Worm (Caenorhabditis elegans): ENCODE measurements around the gene mes-4.

mes-4 gene

DNA sequence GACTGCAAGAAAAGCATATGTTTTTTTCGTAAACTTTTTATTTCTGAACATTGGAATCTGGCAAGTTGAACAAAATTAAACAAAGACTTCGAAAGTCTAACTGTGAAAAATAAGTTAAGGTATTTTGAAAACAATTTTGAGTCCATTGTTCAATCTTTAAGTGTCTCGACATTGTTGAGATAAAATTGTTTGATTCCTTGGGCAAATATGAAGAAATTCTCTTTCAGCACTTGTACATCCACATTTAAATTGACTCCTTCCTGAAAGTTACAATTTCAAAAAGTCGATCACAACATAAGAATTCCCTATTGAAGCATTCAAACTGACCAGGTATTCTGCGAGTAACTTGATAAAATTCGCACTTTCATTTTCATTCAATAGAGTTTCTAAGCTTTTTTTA, 21.3 kb downstream of the mes-4 start:
- TF ChIP-seq ztf-4 (tag; optimal IDR thresholded peaks at IDR 0.05) (peak; percentile 17), hlh-4 (tag; optimal IDR thresholded peaks at IDR 0.05) (no peak)

DNA sequence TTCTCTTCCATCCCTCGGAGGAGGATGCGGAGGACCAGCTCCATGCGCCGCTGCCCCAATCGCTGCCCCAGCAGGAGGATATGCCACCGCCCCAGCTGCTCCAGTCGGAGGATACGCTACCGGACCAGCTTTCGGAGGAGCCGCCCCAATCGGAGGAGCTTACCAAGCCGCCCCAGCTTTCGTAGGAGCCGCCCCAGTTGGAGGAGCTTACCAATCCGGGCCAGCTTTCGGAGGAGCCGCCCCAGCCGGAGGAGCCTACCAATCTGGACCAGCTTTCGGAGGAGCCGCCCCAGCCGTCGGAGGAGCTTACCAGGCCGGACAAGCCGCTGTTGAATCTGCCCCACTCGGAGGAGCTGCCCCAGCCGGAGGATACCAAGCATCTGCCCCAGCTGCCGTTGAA, 21.9 kb downstream of the mes-4 start:
- TF ChIP-seq ceh-8 (GFP tag; optimal IDR thresholded peaks at IDR 0.05) (peak; percentile 71), nhr-237 (tag; optimal IDR thresholded peaks at IDR 0.05) (no peak)

ce11 chrV:13414585-13414984, 22.8 kb downstream of the mes-4 start, which contains the start of gene cut-2:
Gene cut-2, plus strand, starts transcription at chrV:13414949.
- TF ChIP-seq mdl-1 (tag; optimal IDR thresholded peaks at IDR 0.05) (no peak), nhr-85 (tag) (peak; percentile 35), blmp-1 (tag; optimal IDR thresholded peaks at IDR 0.05) (peak; percentile 63)

DNA sequence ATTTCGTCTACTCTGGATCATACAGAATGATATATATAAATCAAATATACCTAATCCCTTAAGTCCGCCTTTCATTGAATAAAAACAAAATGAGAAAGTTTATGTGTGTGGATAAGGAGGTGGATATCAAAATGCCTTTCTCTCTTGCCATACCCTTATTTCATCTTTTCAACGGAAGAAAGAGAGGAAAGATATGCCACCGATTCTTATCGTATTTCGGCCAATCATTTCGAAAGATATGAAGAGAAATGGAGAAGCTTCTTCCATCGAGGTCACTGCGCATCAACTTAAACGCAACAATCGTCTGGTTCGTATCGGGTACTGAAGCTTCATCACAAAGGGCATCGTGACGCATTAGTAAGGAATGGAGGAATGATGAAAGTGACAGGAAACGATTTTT, 24.0 kb downstream of the mes-4 start:
- TF ChIP-seq ceh-88 (GFP tag; IDR thresholded peaks at IDR 0.05) (no peak), elt-3 (tag; optimal IDR thresholded peaks at IDR 0.05) (peak in 2 of 6 experiments; percentile 11 to 42), nhr-12 (tag; optimal IDR thresholded peaks at IDR 0.05) (no peak), ztf-4 (tag; optimal IDR thresholded peaks at IDR 0.05) (peak; percentile 19), blmp-1 (tag; optimal IDR thresholded peaks at IDR 0.05) (peak; percentile 83), mep-1 (tag; optimal IDR thresholded peaks at IDR 0.05) (peak; percentile 21)

- TF ChIP-seq elt-3 (tag; optimal IDR thresholded peaks at IDR 0.05): no peak
- peak; percentile 15 for TF ChIP-seq jun-1 (tag; optimal IDR thresholded peaks at IDR 0.05)
- TF ChIP-seq nhr-90 (tag; optimal IDR thresholded peaks at IDR 0.05; ENCODE audit: poor library complexity): no peak
- no peak for TF ChIP-seq hpl-2 (GFP tag; optimal IDR thresholded peaks at IDR 0.05)
- no peak for TF ChIP-seq ceh-88 (GFP tag; IDR thresholded peaks at IDR 0.05)
- no peak for TF ChIP-seq ces-1 (GFP tag; optimal IDR thresholded peaks at IDR 0.05)
- TF ChIP-seq ama-1 (optimal IDR thresholded peaks at IDR 0.05): no peak
- peak; percentile 70 for TF ChIP-seq ztf-4 (tag; optimal IDR thresholded peaks at IDR 0.05)
- no peak for TF ChIP-seq lin-14 (GFP tag; optimal IDR thresholded peaks at IDR 0.05)
These were observed 25.4 kb downstream of the mes-4 start for ce11 chrV:13411992-13412298.

- TF ChIP-seq egl-13 (tag; optimal IDR thresholded peaks at IDR 0.05) (no peak), nhr-84 (tag; optimal IDR thresholded peaks at IDR 0.05) (no peak), isw-1 (GFP tag; IDR thresholded peaks at IDR 0.05) (no peak), lin-39 (tag; optimal IDR thresholded peaks at IDR 0.05) (no peak), nhr-71 (tag; optimal IDR thresholded peaks at IDR 0.05) (no peak)
These were observed 25.9 kb downstream of the mes-4 start for ce11 chrV:13411225-13411991.

ce11 chrV:13410688-13411087, 26.7 kb downstream of the mes-4 start, which contains the start of gene F53F1.4:
Gene F53F1.4, plus strand, starts transcription at chrV:13411077.
- TF ChIP-seq fkh-4 (tag; optimal IDR thresholded peaks at IDR 0.05; ENCODE audit: borderline replicate concordance): no peak
- TF ChIP-seq blmp-1 (tag; optimal IDR thresholded peaks at IDR 0.05): peak; percentile 85

DNA sequence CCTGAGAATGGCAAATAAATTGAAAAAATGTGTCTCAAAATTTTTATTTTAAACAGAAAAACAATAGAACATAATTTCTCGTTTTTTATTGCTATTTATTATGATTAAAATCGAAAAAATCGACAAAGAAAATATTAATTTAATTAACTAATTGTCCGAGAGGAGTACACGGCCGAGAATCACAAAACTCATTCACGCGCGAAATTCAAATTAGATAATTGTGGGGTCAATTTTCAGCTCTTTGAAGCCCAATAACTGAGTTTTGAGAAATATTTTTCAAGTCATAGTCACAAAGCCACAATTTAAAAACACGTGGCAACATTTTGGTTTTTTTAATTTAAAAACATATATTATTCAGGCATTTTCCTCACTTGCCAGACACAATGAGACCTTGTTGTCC, 28.3 kb downstream of the mes-4 start:
- peak; percentile 3 for TF ChIP-seq mep-1 (tag; optimal IDR thresholded peaks at IDR 0.05)
- TF ChIP-seq rnt-1 (tag; optimal IDR thresholded peaks at IDR 0.05): peak; percentile 82
- no peak for TF ChIP-seq efl-3 (GFP tag; optimal IDR thresholded peaks at IDR 0.05)
- TF ChIP-seq aly-2 (tag; optimal IDR thresholded peaks at IDR 0.05): no peak
- peak; percentile 43 for TF ChIP-seq blmp-1 (tag; optimal IDR thresholded peaks at IDR 0.05)
- TF ChIP-seq pag-3 (tag; optimal IDR thresholded peaks at IDR 0.05; ENCODE audit: borderline replicate concordance, insufficient read depth): no peak
- peak; percentile 44 for TF ChIP-seq snu-23 (GFP tag; optimal IDR thresholded peaks at IDR 0.05)
- no peak for TF ChIP-seq sup-37 (GFP tag; optimal IDR thresholded peaks at IDR 0.05)
- TF ChIP-seq isw-1 (GFP tag; IDR thresholded peaks at IDR 0.05): no peak
- TF ChIP-seq lin-13 (GFP tag; optimal IDR thresholded peaks at IDR 0.05): no peak
- TF ChIP-seq unc-30 (tag; optimal IDR thresholded peaks at IDR 0.05): no peak
- TF ChIP-seq unc-62 (GFP tag; optimal IDR thresholded peaks at IDR 0.05): no peak
- TF ChIP-seq dpl-1 (GFP tag; optimal IDR thresholded peaks at IDR 0.05): peak; percentile 80 to 96 (median 88)
- peak; percentile 23 for TF ChIP-seq sox-4 (tag; optimal IDR thresholded peaks at IDR 0.05)
- no peak for TF ChIP-seq ets-5 (GFP tag; IDR thresholded peaks at IDR 0.05)
- peak; percentile 54 for TF ChIP-seq nhr-19 (GFP tag; conservative IDR thresholded peaks at IDR 0.05)
- TF ChIP-seq hlh-4 (tag; optimal IDR thresholded peaks at IDR 0.05): no peak
- TF ChIP-seq mdl-1 (tag; optimal IDR thresholded peaks at IDR 0.05): no peak
- peak; percentile 80 for TF ChIP-seq pax-3 (tag; optimal IDR thresholded peaks at IDR 0.05)
- peak; percentile 73 for TF ChIP-seq nhr-71 (tag; optimal IDR thresholded peaks at IDR 0.05)

All from whole organism, L1 larva.